Fruit fly (Drosophila melanogaster) whole organism, prepupa: Measurements from ENCODE around the gene amos.

Source experiments
- Blimp-1 ChIP-seq: fragments of 200-800 bp; sonication (Bioruptor generic); optimal IDR thresholded peaks from 3 replicates; lab custom pipeline; 2017; ENCODE audit warnings: missing biosample characterization, missing genetic modification characterization, mild to moderate bottlenecking, moderate library complexity, missing genetic modification reagents
- CG10631 ChIP-seq: fragments of 200-800 bp; sonication (Bioruptor generic); optimal IDR thresholded peaks from 2 replicates; lab custom pipeline; 2016; ENCODE audit warnings: missing biosample characterization, missing genetic modification characterization
- CG10669 ChIP-seq: fragments of 200-800 bp; sonication (Bioruptor generic); optimal IDR thresholded peaks from 3 replicates; lab custom pipeline; 2018; ENCODE audit warnings: missing biosample characterization, mild to moderate bottlenecking, missing genetic modification characterization, moderate library complexity
- CG11294 ChIP-seq: fragments of 200-800 bp; sonication (Bioruptor generic); IDR thresholded peaks from 2 replicates; pipeline ENCODE4 v1.3.6; 2022; ENCODE audit warnings: missing biosample characterization, missing genetic modification characterization
- CG11762 ChIP-seq: fragments of 200-800 bp; sonication (Bioruptor generic); optimal IDR thresholded peaks from 3 replicates; lab custom pipeline; 2016; ENCODE audit warnings: missing biosample characterization, missing genetic modification characterization; ENCODE audit not compliant: insufficient read depth
- CG16779 ChIP-seq: fragments of 200-800 bp; sonication (Bioruptor generic); optimal IDR thresholded peaks from 3 replicates; lab custom pipeline; 2017; ENCODE audit warnings: missing biosample characterization, mild to moderate bottlenecking, missing genetic modification characterization
- CG3032 ChIP-seq: fragments of 200-800 bp; optimal IDR thresholded peaks from 2 replicates; lab custom pipeline; 2019; ENCODE audit warnings: missing biosample characterization, mild to moderate bottlenecking, missing genetic modification characterization, moderate library complexity
- CG31627 ChIP-seq: fragments of 200-800 bp; sonication (Bioruptor generic); optimal IDR thresholded peaks from 3 replicates; lab custom pipeline; 2016; ENCODE audit warnings: missing biosample characterization, missing genetic modification characterization
- CG34406 ChIP-seq: fragments of 200-800 bp; sonication (Bioruptor generic); optimal IDR thresholded peaks from 3 replicates; lab custom pipeline; 2016; ENCODE audit warnings: missing biosample characterization, missing genetic modification characterization
- CG3919 ChIP-seq: fragments of 200-800 bp; sonication (Bioruptor generic); optimal IDR thresholded peaks from 3 replicates; lab custom pipeline; 2016; ENCODE audit warnings: missing biosample characterization, missing genetic modification characterization
- CG4318 ChIP-seq: fragments of 200-800 bp; sonication (Bioruptor generic); optimal IDR thresholded peaks from 3 replicates; lab custom pipeline; 2017; ENCODE audit warnings: missing biosample characterization, mild to moderate bottlenecking, missing genetic modification characterization
- CG6276 ChIP-seq: fragments of 200-800 bp; sonication (Bioruptor generic); optimal IDR thresholded peaks from 2 replicates; lab custom pipeline; 2017; ENCODE audit warnings: missing biosample characterization, mild to moderate bottlenecking, missing genetic modification characterization
- CG6808 ChIP-seq: fragments of 200-800 bp; sonication (Bioruptor generic); optimal IDR thresholded peaks from 3 replicates; lab custom pipeline; 2017; ENCODE audit warnings: missing biosample characterization, missing genetic modification characterization, mild to moderate bottlenecking, moderate library complexity, missing genetic modification reagents
- CG8319 ChIP-seq: fragments of 200-800 bp; sonication (Bioruptor generic); optimal IDR thresholded peaks from 3 replicates; lab custom pipeline; 2016; ENCODE audit warnings: missing biosample characterization, missing genetic modification characterization
- Eip75B ChIP-seq: fragments of 200-800 bp; sonication (Bioruptor generic); optimal IDR thresholded peaks from 3 replicates; lab custom pipeline; 2016; ENCODE audit warnings: missing biosample characterization, missing genetic modification characterization
- Eip93F ChIP-seq: fragments of 200-800 bp; sonication (Bioruptor generic); optimal IDR thresholded peaks from 2 replicates; lab custom pipeline; 2016; ENCODE audit warnings: missing biosample characterization, mild to moderate bottlenecking, missing genetic modification characterization
- Hr39 ChIP-seq: fragments of 200-800 bp; sonication (Bioruptor generic); optimal IDR thresholded peaks from 2 replicates; lab custom pipeline; 2016; ENCODE audit warnings: missing biosample characterization, missing genetic modification characterization
- Hr4 ChIP-seq: fragments of 200-800 bp; sonication (Bioruptor generic); optimal IDR thresholded peaks from 3 replicates; lab custom pipeline; 2016; ENCODE audit warnings: missing biosample characterization, missing genetic modification characterization
- Lpt ChIP-seq: fragments of 200-800 bp; sonication (Bioruptor generic); optimal IDR thresholded peaks from 3 replicates; lab custom pipeline; 2016; ENCODE audit warnings: missing biosample characterization, missing genetic modification characterization
- Sox14 ChIP-seq: fragments of 200-800 bp; sonication (Bioruptor generic); optimal IDR thresholded peaks from 3 replicates; lab custom pipeline; 2016; ENCODE audit warnings: missing biosample characterization, missing genetic modification characterization
- dsx ChIP-seq: fragments of 200-800 bp; optimal IDR thresholded peaks from 3 replicates; lab custom pipeline; 2019; ENCODE audit warnings: missing biosample characterization, mild to moderate bottlenecking, missing genetic modification characterization, moderate library complexity; ENCODE audit not compliant: poor library complexity, severe bottlenecking
- eg ChIP-seq: fragments of 200-800 bp; sonication (Bioruptor generic); IDR thresholded peaks from 3 replicates; pipeline ENCODE4 v1.3.6; 2022; ENCODE audit warnings: missing biosample characterization, missing genetic modification characterization
- esn ChIP-seq: fragments of 200-800 bp; sonication (Bioruptor generic); optimal IDR thresholded peaks from 2 replicates; lab custom pipeline; 2016; ENCODE audit warnings: missing biosample characterization, mild to moderate bottlenecking, missing genetic modification characterization, moderate library complexity
- fd59A ChIP-seq: fragments of 200-800 bp; sonication (Bioruptor generic); optimal IDR thresholded peaks from 2 replicates; lab custom pipeline; 2017; ENCODE audit warnings: missing biosample characterization, mild to moderate bottlenecking, missing genetic modification characterization, missing genetic modification reagents
- fd85E ChIP-seq: fragments of 200-800 bp; sonication (Bioruptor generic); optimal IDR thresholded peaks from 3 replicates; lab custom pipeline; 2016; ENCODE audit warnings: missing biosample characterization, missing genetic modification characterization
- fkh ChIP-seq: fragments of 200-800 bp; sonication (Bioruptor generic); optimal IDR thresholded peaks from 3 replicates; lab custom pipeline; 2017; ENCODE audit warnings: missing biosample characterization, mild to moderate bottlenecking, missing genetic modification characterization, moderate library complexity
- lz ChIP-seq: fragments of 200-800 bp; sonication (Bioruptor generic); optimal IDR thresholded peaks from 3 replicates; lab custom pipeline; 2016; ENCODE audit warnings: missing biosample characterization, missing genetic modification characterization
- net ChIP-seq: fragments of 200-800 bp; sonication (Bioruptor generic); optimal IDR thresholded peaks from 3 replicates; lab custom pipeline; 2016; ENCODE audit warnings: missing biosample characterization, missing genetic modification characterization
- pdm3 ChIP-seq: fragments of 200-800 bp; sonication (Bioruptor generic); optimal IDR thresholded peaks from 3 replicates; lab custom pipeline; 2016; ENCODE audit warnings: missing biosample characterization, missing genetic modification characterization
- spab ChIP-seq: fragments of 200-800 bp; sonication (Bioruptor generic); optimal IDR thresholded peaks from 2 replicates; lab custom pipeline; 2017; ENCODE audit warnings: missing biosample characterization, mild to moderate bottlenecking, missing genetic modification characterization, missing genetic modification reagents
- ss ChIP-seq, 2 experiments: fragments of 200-800 bp; sonication (Bioruptor generic); optimal IDR thresholded peaks; 2 replicates in 1 of 2; 3 replicates in 1 of 2; lab custom pipeline; 2017 to 2018; ENCODE audit warnings: mild to moderate bottlenecking in 2 of 2, missing biosample characterization in 2 of 2, missing genetic modification characterization in 2 of 2, moderate library complexity in 1 of 2
- topi ChIP-seq: fragments of 200-800 bp; sonication (Bioruptor generic); optimal IDR thresholded peaks from 3 replicates; lab custom pipeline; 2016; ENCODE audit warnings: missing biosample characterization, missing genetic modification characterization

The amos gene

dm6 chr2L:18548753-18549152 is 48.0 kb downstream of the amos start (continued):
- TF ChIP-seq Eip75B (GFP tag; lab: Kevin White, UChicago) (no peak), esn (GFP tag; lab: Kevin White, UChicago) (no peak), fd85E (no peak), CG3919 (GFP tag; lab: Kevin White, UChicago) (peak; percentile 16), CG31627 (GFP tag; lab: Kevin White, UChicago) (no peak), net (peak; percentile 19), dsx (GFP tag; lab: Kevin White, UChicago) (no peak), CG10669 (GFP tag; lab: Kevin White, UChicago) (no peak), Eip93F (GFP tag; lab: Kevin White, UChicago) (no peak), pdm3 (no peak), eg (GFP tag; lab: Robert Waterston, UW) (peak; percentile 73), spab (GFP tag; lab: Kevin White, UChicago) (no peak), CG8319 (GFP tag; lab: Kevin White, UChicago) (no peak), Hr4 (GFP tag; lab: Kevin White, UChicago) (peak; percentile 64), CG6276 (peak; percentile 63), CG3032 (no peak), fd59A (no peak), ss (GFP tag; optimal IDR thresholded peaks at IDR 0.05; lab: Kevin White, UChicago) (no peak), lz (GFP tag; lab: Kevin White, UChicago) (no peak), CG16779 (tag; lab: Kevin White, UChicago) (no peak), CG6808 (no peak), Sox14 (GFP tag; lab: Kevin White, UChicago) (peak; percentile 2), Lpt (GFP tag; lab: Kevin White, UChicago) (peak; percentile 47), topi (GFP tag; lab: Kevin White, UChicago) (no peak), Blimp-1 (GFP tag; lab: Kevin White, UChicago) (no peak), Hr39 (no peak), fkh (GFP tag; lab: Kevin White, UChicago) (no peak)

- TF ChIP-seq topi (GFP tag; lab: Kevin White, UChicago) (no peak), CG6808 (no peak), CG11762 (no peak), CG34406 (GFP tag; lab: Kevin White, UChicago) (no peak), CG11294 (GFP tag; lab: Robert Waterston, UW) (no peak), CG10631 (GFP tag; lab: Kevin White, UChicago) (no peak), Blimp-1 (GFP tag; lab: Kevin White, UChicago) (no peak), CG4318 (GFP tag; lab: Kevin White, UChicago) (no peak), net (no peak)
Measured at dm6 chr2L:18546426-18546825, 50.3 kb downstream of the amos start.
